Worm (Caenorhabditis elegans) whole organism, late embryonic: ENCODE data around the gene K08E3.2.

ENCODE experiments used
- fkh-6 ChIP-seq: sonication (generic microtip); optimal IDR thresholded peaks from 2 replicates; lab custom pipeline; 2016; ENCODE audit warnings: missing genetic modification characterization, missing compliant biosample characterization
- lim-6 ChIP-seq: sonication (generic microtip); optimal IDR thresholded peaks from 2 replicates; lab custom pipeline; 2016; ENCODE audit warnings: missing genetic modification characterization, missing compliant biosample characterization
- lin-11 ChIP-seq: fragments of 200-800 bp; sonication (Bioruptor generic); optimal IDR thresholded peaks from 2 replicates; lab custom pipeline; 2018; ENCODE audit warnings: mild to moderate bottlenecking, missing genetic modification characterization, missing compliant biosample characterization
- nhr-11 ChIP-seq: fragments of 150-350 bp; optimal IDR thresholded peaks from 2 replicates; lab custom pipeline; 2014; ENCODE audit warnings: missing biosample characterization, missing genetic modification characterization
- pqm-1 ChIP-seq: sonication (generic microtip); optimal IDR thresholded peaks from 2 replicates; lab custom pipeline; 2016; ENCODE audit warnings: missing genetic modification characterization, missing compliant biosample characterization
- unc-55 ChIP-seq: sonication (generic microtip); optimal IDR thresholded peaks from 2 replicates; lab custom pipeline; 2017; ENCODE audit warnings: missing biosample characterization, missing genetic modification reagents, missing genetic modification characterization

- TF ChIP-seq lin-11 (tag; lab: Kevin White, UChicago) (no peak), fkh-6 (no peak), pqm-1 (no peak), unc-55 (GFP tag; lab: Kevin White, UChicago) (peak; percentile 34), lim-6 (tag; lab: Kevin White, UChicago) (no peak), nhr-11 (tag; lab: Kevin White, UChicago) (no peak)
These were observed 31.0 kb downstream of the K08E3.2 start for ce11 chrIII:13717505-13717904.
